Fruit fly (Drosophila melanogaster) whole organism, embryonic: ENCODE measurements around the gene CG17777.

Experiments used
- Asciz ChIP-seq: fragments of 200-800 bp; sonication (Bioruptor generic); optimal IDR thresholded peaks from 2 replicates; lab custom pipeline; 2017; ENCODE audit warnings: missing biosample characterization, mild to moderate bottlenecking, missing genetic modification characterization, missing genetic modification reagents
- Awh ChIP-seq: fragments of 200-800 bp; sonication (Bioruptor generic); IDR thresholded peaks from 2 replicates; pipeline ENCODE4, ENCODE4 v1.3.6; 2022; ENCODE audit warnings: missing biosample characterization, missing genetic modification characterization
- B-H1 ChIP-seq: fragments of 200-800 bp; sonication (Bioruptor generic); IDR thresholded peaks from 3 replicates; pipeline ENCODE4 v1.3.6; 2022; ENCODE audit warnings: missing biosample characterization, missing genetic modification characterization
- C15 ChIP-seq: fragments of 200-800 bp; sonication (Bioruptor generic); IDR thresholded peaks from 3 replicates; pipeline ENCODE4 v1.3.6; 2022; ENCODE audit warnings: missing biosample characterization, missing genetic modification characterization
- CG10565 ChIP-seq: fragments of 200-800 bp; sonication (Bioruptor generic); optimal IDR thresholded peaks from 3 replicates; lab custom pipeline; 2016; ENCODE audit warnings: missing biosample characterization, mild to moderate bottlenecking, missing genetic modification characterization
- CG11093 ChIP-seq: fragments of 200-800 bp; sonication (Bioruptor generic); IDR thresholded peaks from 3 replicates; pipeline ENCODE4 v1.3.6; 2022; ENCODE audit warnings: missing biosample characterization, missing genetic modification characterization
- CG12104 ChIP-seq: fragments of 200-800 bp; sonication (Bioruptor generic); optimal IDR thresholded peaks from 3 replicates; lab custom pipeline; 2016; ENCODE audit warnings: missing biosample characterization, missing genetic modification characterization
- CG13296 ChIP-seq: fragments of 200-800 bp; sonication (Bioruptor generic); optimal IDR thresholded peaks from 3 replicates; lab custom pipeline; 2018; ENCODE audit warnings: missing biosample characterization, mild to moderate bottlenecking, missing genetic modification characterization
- CG14441 ChIP-seq: fragments of 200-800 bp; sonication (Bioruptor generic); IDR thresholded peaks from 2 replicates; pipeline ENCODE4 v1.3.6; 2022; ENCODE audit warnings: missing biosample characterization, missing genetic modification characterization
- CG14710 ChIP-seq: fragments of 200-800 bp; sonication (Bioruptor generic); optimal IDR thresholded peaks from 3 replicates; lab custom pipeline; 2019; ENCODE audit warnings: missing biosample characterization, mild to moderate bottlenecking, missing genetic modification characterization, moderate library complexity
- CG16779 ChIP-seq: fragments of 200-800 bp; sonication (Bioruptor generic); IDR thresholded peaks from 2 replicates; pipeline ENCODE4 v1.3.6; 2022; ENCODE audit warnings: missing biosample characterization, missing genetic modification characterization
- CG31365 ChIP-seq: fragments of 200-800 bp; sonication (Bioruptor generic); optimal IDR thresholded peaks from 2 replicates; lab custom pipeline; 2018; ENCODE audit warnings: missing biosample characterization, mild to moderate bottlenecking, missing genetic modification characterization
- CG31441 ChIP-seq: fragments of 200-800 bp; sonication (Bioruptor generic); IDR thresholded peaks from 2 replicates; pipeline ENCODE4 v1.3.6; 2022; ENCODE audit warnings: missing biosample characterization, missing genetic modification characterization
- CG3163 ChIP-seq: fragments of 200-800 bp; sonication (Bioruptor generic); optimal IDR thresholded peaks from 3 replicates; lab custom pipeline; 2016; ENCODE audit warnings: missing biosample characterization, missing genetic modification characterization
- CG32532 ChIP-seq: fragments of 200-800 bp; sonication (Bioruptor generic); IDR thresholded peaks from 2 replicates; pipeline ENCODE4 v1.3.6; 2022; ENCODE audit warnings: missing biosample characterization, missing genetic modification characterization
- CG3838 ChIP-seq: fragments of 200-800 bp; sonication (Bioruptor generic); optimal IDR thresholded peaks from 3 replicates; lab custom pipeline; 2016; ENCODE audit warnings: missing biosample characterization, missing genetic modification characterization
- CG6654 ChIP-seq: fragments of 200-800 bp; sonication (Bioruptor generic); optimal IDR thresholded peaks from 2 replicates; lab custom pipeline; 2017; ENCODE audit warnings: missing biosample characterization, mild to moderate bottlenecking, missing genetic modification characterization
- CG6791 ChIP-seq: fragments of 200-800 bp; sonication (Bioruptor generic); IDR thresholded peaks from 3 replicates; pipeline ENCODE4 v1.3.6; 2022; ENCODE audit warnings: missing biosample characterization, missing genetic modification characterization; ENCODE audit not compliant: partially characterized antibody
- CG6854 ChIP-seq: fragments of 200-800 bp; sonication (Bioruptor generic); optimal IDR thresholded peaks from 3 replicates; lab custom pipeline; 2017; ENCODE audit warnings: missing biosample characterization, mild to moderate bottlenecking, missing genetic modification characterization
- CG8359 ChIP-seq: fragments of 200-800 bp; sonication (Bioruptor generic); optimal IDR thresholded peaks from 2 replicates; lab custom pipeline; 2017; ENCODE audit warnings: missing biosample characterization, mild to moderate bottlenecking, missing genetic modification characterization, borderline replicate concordance
- CG9876 ChIP-seq: fragments of 200-800 bp; sonication (Bioruptor generic); optimal IDR thresholded peaks from 2 replicates; lab custom pipeline; 2016; ENCODE audit warnings: missing biosample characterization, missing genetic modification characterization
- Camta ChIP-seq: fragments of 200-800 bp; sonication (Bioruptor generic); optimal IDR thresholded peaks from 2 replicates; lab custom pipeline; 2016; ENCODE audit warnings: missing biosample characterization, missing genetic modification characterization
- CkIIα-i1 ChIP-seq: fragments of 200-800 bp; sonication (Bioruptor generic); IDR thresholded peaks from 2 replicates; pipeline ENCODE4 v1.3.6; 2022; ENCODE audit warnings: missing biosample characterization, missing genetic modification characterization
- Dad ChIP-seq: fragments of 200-800 bp; sonication (Bioruptor generic); optimal IDR thresholded peaks from 3 replicates; lab custom pipeline; 2016; ENCODE audit warnings: missing biosample characterization, missing genetic modification characterization
- Dfd ChIP-seq, 2 experiments: fragments of >200 bp; optimal IDR thresholded peaks; 2 replicates each; lab custom pipeline; 2017; ENCODE audit warnings: missing biosample characterization in 2 of 2, missing genetic modification characterization in 2 of 2
- Dip3 ChIP-seq: fragments of 200-800 bp; sonication (Bioruptor generic); optimal IDR thresholded peaks from 3 replicates; lab custom pipeline; 2016; ENCODE audit warnings: missing biosample characterization, missing genetic modification characterization
- GATAe ChIP-seq: fragments of 200-800 bp; sonication (Bioruptor generic); conservative IDR thresholded peaks from 2 replicates; pipeline ENCODE4 v1.3.6; 2022; ENCODE audit warnings: missing biosample characterization, missing genetic modification characterization
- H2.0 ChIP-seq: fragments of 200-800 bp; sonication (Bioruptor generic); IDR thresholded peaks from 2 replicates; pipeline ENCODE4 v1.3.6; 2022; ENCODE audit warnings: missing biosample characterization, missing genetic modification characterization
- MTF-1 ChIP-seq: fragments of 200-800 bp; sonication (Bioruptor generic); optimal IDR thresholded peaks from 2 replicates; lab custom pipeline; 2018; ENCODE audit warnings: missing biosample characterization, mild to moderate bottlenecking, missing genetic modification characterization, borderline replicate concordance
- NK7.1 ChIP-seq: fragments of 200-800 bp; sonication (Bioruptor generic); optimal IDR thresholded peaks from 3 replicates; lab custom pipeline; 2016; ENCODE audit warnings: missing biosample characterization, missing genetic modification characterization
- Taf1 ChIP-seq: fragments of 200-800 bp; sonication (Bioruptor generic); IDR thresholded peaks from 2 replicates; pipeline ENCODE4 v1.3.6; 2022; ENCODE audit warnings: missing biosample characterization, missing genetic modification characterization
- Trl ChIP-seq, 3 experiments: fragments of >200 bp in 2 of 3; fragments of 200-800 bp in 1 of 3; sonication (Bioruptor generic) in 1 of 3; optimal IDR thresholded peaks; 2 replicates in 1 of 3; 3 replicates in 2 of 3; lab custom pipeline; 2016 to 2017; ENCODE audit warnings: missing biosample characterization in 1 of 3, missing genetic modification characterization in 1 of 3
- YL-1 ChIP-seq: fragments of 200-800 bp; sonication (Bioruptor generic); optimal IDR thresholded peaks from 3 replicates; lab custom pipeline; 2017; ENCODE audit warnings: missing biosample characterization, mild to moderate bottlenecking, missing genetic modification characterization
- aop ChIP-seq: fragments of 200-800 bp; sonication (Bioruptor generic); IDR thresholded peaks from 2 replicates; pipeline ENCODE4 v1.3.6; 2022; ENCODE audit warnings: missing biosample characterization, missing genetic modification characterization
- ase ChIP-seq: fragments of 200-800 bp; sonication (Bioruptor generic); IDR thresholded peaks from 3 replicates; pipeline ENCODE4 v1.3.6; 2022; ENCODE audit warnings: missing biosample characterization, missing genetic modification characterization
- chif ChIP-seq, 2 experiments: fragments of 200-800 bp; sonication (Bioruptor generic); optimal IDR thresholded peaks; 3 replicates each; lab custom pipeline; 2016; ENCODE audit warnings: missing biosample characterization in 2 of 2, missing genetic modification characterization in 2 of 2
- dm ChIP-seq: fragments of 200-800 bp; sonication (Bioruptor generic); optimal IDR thresholded peaks from 3 replicates; lab custom pipeline; 2016; ENCODE audit warnings: missing biosample characterization, missing genetic modification characterization
- gem ChIP-seq: fragments of 200-800 bp; sonication (Bioruptor generic); optimal IDR thresholded peaks from 2 replicates; lab custom pipeline; 2019; ENCODE audit warnings: missing biosample characterization, mild to moderate bottlenecking, missing genetic modification characterization, moderate library complexity
- gfzf ChIP-seq: fragments of 200-800 bp; sonication (Bioruptor generic); optimal IDR thresholded peaks from 2 replicates; lab custom pipeline; 2016; ENCODE audit warnings: missing biosample characterization, mild to moderate bottlenecking, missing genetic modification characterization, moderate library complexity
- ham ChIP-seq: fragments of 200-800 bp; sonication (Bioruptor generic); IDR thresholded peaks from 2 replicates; pipeline ENCODE4 v1.3.6; 2022; ENCODE audit warnings: missing biosample characterization, missing genetic modification characterization
- jigr1 ChIP-seq: fragments of 200-800 bp; sonication (Bioruptor generic); IDR thresholded peaks from 3 replicates; pipeline ENCODE4 v1.3.6; 2022; ENCODE audit warnings: missing biosample characterization, missing genetic modification characterization
- luna ChIP-seq: fragments of 200-800 bp; sonication (Bioruptor generic); optimal IDR thresholded peaks from 2 replicates; lab custom pipeline; 2016; ENCODE audit warnings: missing biosample characterization, missing genetic modification characterization
- pho ChIP-seq: fragments of 200-800 bp; sonication (Bioruptor generic); optimal IDR thresholded peaks from 2 replicates; lab custom pipeline; 2016; ENCODE audit warnings: missing biosample characterization, missing genetic modification characterization
- psq ChIP-seq: fragments of 200-800 bp; sonication (Bioruptor generic); optimal IDR thresholded peaks from 2 replicates; lab custom pipeline; 2017; ENCODE audit warnings: missing biosample characterization, missing genetic modification characterization
- shn ChIP-seq: fragments of 200-800 bp; sonication (Bioruptor generic); optimal IDR thresholded peaks from 3 replicates; lab custom pipeline; 2016; ENCODE audit warnings: missing biosample characterization, missing genetic modification characterization
- sug ChIP-seq: fragments of 200-800 bp; optimal IDR thresholded peaks from 2 replicates; lab custom pipeline; 2019; ENCODE audit warnings: missing biosample characterization, mild to moderate bottlenecking, missing genetic modification characterization, moderate library complexity
- trem ChIP-seq: fragments of 200-800 bp; optimal IDR thresholded peaks from 3 replicates; lab custom pipeline; 2019; ENCODE audit warnings: missing biosample characterization, mild to moderate bottlenecking, missing genetic modification characterization, moderate library complexity
- unc-4 ChIP-seq: fragments of 200-800 bp; sonication (Bioruptor generic); IDR thresholded peaks from 2 replicates; pipeline ENCODE4 v1.3.6; 2022; ENCODE audit warnings: missing biosample characterization, missing genetic modification characterization; ENCODE audit not compliant: partially characterized antibody
- vvl ChIP-seq: fragments of 200-800 bp; sonication (Bioruptor generic); IDR thresholded peaks from 2 replicates; pipeline ENCODE4 v1.3.6; 2022; ENCODE audit warnings: missing biosample characterization, missing genetic modification characterization

CG17777 gene

DNA sequence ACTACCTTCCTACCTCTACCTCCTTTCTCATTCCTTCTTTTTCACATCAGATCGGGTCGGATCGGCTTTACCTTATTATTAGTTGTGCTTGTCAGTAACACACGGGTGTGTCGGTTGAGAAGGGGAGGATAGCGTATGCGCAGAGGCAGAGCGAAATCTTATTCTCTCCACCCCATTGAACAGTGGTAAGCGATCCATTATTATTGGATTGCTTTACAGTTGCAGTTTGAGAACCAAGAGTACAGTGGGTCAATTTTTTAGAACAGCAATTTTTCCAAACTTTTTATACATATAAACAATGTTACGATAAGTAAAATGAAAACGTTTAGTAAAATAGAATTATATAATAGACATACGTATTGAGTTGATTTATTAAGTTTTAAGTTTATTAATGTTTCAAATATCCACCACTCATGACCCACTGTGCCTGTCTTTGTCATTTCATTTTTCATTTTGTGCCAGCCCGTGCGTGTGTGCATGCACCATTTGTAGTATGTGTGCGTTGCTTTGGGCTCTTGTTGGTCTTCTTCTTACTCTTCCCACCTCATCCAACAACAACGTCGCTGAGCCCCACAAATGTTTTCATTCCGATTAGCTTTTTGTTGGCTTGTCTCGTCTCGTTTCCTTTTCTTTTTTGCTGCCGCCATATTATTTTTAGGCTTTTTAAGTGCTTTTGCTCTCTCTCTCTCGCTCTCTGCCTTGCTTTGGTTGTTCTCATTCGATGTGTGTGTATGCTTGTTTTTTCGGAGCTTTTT, 48.9 kb upstream of the CG17777 start (continued):
- TF ChIP-seq sug (tag; lab: Kevin White, UChicago): peak; percentile 98
- peak; percentile 98 for TF ChIP-seq CG14441 (GFP tag; lab: Robert Waterston, UW)
- TF ChIP-seq dm: peak; percentile 71
- TF ChIP-seq jigr1 (GFP tag; lab: Robert Waterston, UW): peak; percentile 98
- TF ChIP-seq Dip3 (GFP tag; lab: Kevin White, UChicago): peak; percentile 97
- TF ChIP-seq shn (GFP tag; lab: Kevin White, UChicago): peak; percentile 85
- TF ChIP-seq Awh (GFP tag; lab: Robert Waterston, UW): peak; percentile 99
- TF ChIP-seq Taf1 (GFP tag; lab: Robert Waterston, UW): peak; percentile 99
- peak; percentile 91 for TF ChIP-seq psq (GFP tag; lab: Kevin White, UChicago)
- TF ChIP-seq CG13296 (GFP tag; lab: Kevin White, UChicago): peak; percentile 100
- TF ChIP-seq B-H1 (GFP tag; lab: Robert Waterston, UW): peak; percentile 98
- peak; percentile 54; the same call in 1 of the 2 replicates for TF ChIP-seq aop (GFP tag; lab: Robert Waterston, UW)
- peak; percentile 94 for TF ChIP-seq chif (GFP tag; optimal IDR thresholded peaks at IDR 0.05; lab: Kevin White, UChicago)
- TF ChIP-seq trem: peak; percentile 97
- TF ChIP-seq gfzf (GFP tag; lab: Kevin White, UChicago): no peak
- peak; percentile 89 for TF ChIP-seq CkIIα-i1 (GFP tag; lab: Robert Waterston, UW)
- peak; percentile 100 for TF ChIP-seq gem (tag; lab: Kevin White, UChicago)
- peak; percentile 94 for TF ChIP-seq ham (GFP tag; lab: Robert Waterston, UW)
- TF ChIP-seq CG6654 (GFP tag; lab: Kevin White, UChicago): peak; percentile 95
- TF ChIP-seq CG10565 (GFP tag; lab: Kevin White, UChicago): peak; percentile 96
- TF ChIP-seq CG32532 (GFP tag; lab: Robert Waterston, UW): peak; percentile 99
- TF ChIP-seq unc-4 (GFP tag; lab: Robert Waterston, UW): no peak
- peak; percentile 97 for TF ChIP-seq ase
- TF ChIP-seq Dad (GFP tag; lab: Kevin White, UChicago): peak; percentile 93
- TF ChIP-seq CG11093 (GFP tag; lab: Robert Waterston, UW): peak; percentile 99
- TF ChIP-seq CG3838 (GFP tag; lab: Kevin White, UChicago): peak; percentile 94
- peak; percentile 95 for TF ChIP-seq CG16779 (GFP tag; lab: Robert Waterston, UW)
- peak; percentile 98 for TF ChIP-seq CG14710 (tag; lab: Kevin White, UChicago)
- peak; percentile 68; the same call in 1 of the 3 replicates for TF ChIP-seq CG6791 (GFP tag; lab: Robert Waterston, UW)
- peak; percentile 99 for TF ChIP-seq CG6854 (GFP tag; lab: Kevin White, UChicago)
- peak; percentile 97 for TF ChIP-seq C15
- TF ChIP-seq YL-1: peak; percentile 96
- peak; percentile 93 for TF ChIP-seq CG31365
- peak; percentile 99 for TF ChIP-seq Asciz (GFP tag; lab: Kevin White, UChicago)
- peak; percentile 96 for TF ChIP-seq Camta
- peak; percentile 91 for TF ChIP-seq CG31441
- TF ChIP-seq NK7.1 (GFP tag; lab: Kevin White, UChicago): peak; percentile 78
- peak; percentile 96 for TF ChIP-seq pho (GFP tag; lab: Kevin White, UChicago)
- TF ChIP-seq CG3163: peak; percentile 35
- peak; percentile 99 for TF ChIP-seq CG12104 (GFP tag; lab: Kevin White, UChicago)
- TF ChIP-seq CG9876: peak; percentile 62
- TF ChIP-seq Dfd (GFP tag; optimal IDR thresholded peaks at IDR 0.05; lab: Kevin White, UChicago): no peak
- peak; percentile 68 to 95 for TF ChIP-seq Trl (optimal IDR thresholded peaks at IDR 0.05; lab: Kevin White, UChicago)
- TF ChIP-seq Trl (GFP tag; optimal IDR thresholded peaks at IDR 0.05; lab: Kevin White, UChicago): peak; percentile 90
- TF ChIP-seq CG8359 (GFP tag; lab: Kevin White, UChicago): peak; percentile 96
- peak; percentile 98 for TF ChIP-seq H2.0 (GFP tag; lab: Robert Waterston, UW)
- TF ChIP-seq MTF-1 (GFP tag; lab: Kevin White, UChicago): peak; percentile 98
- TF ChIP-seq vvl: peak; percentile 99
- TF ChIP-seq luna (GFP tag; lab: Kevin White, UChicago): peak; percentile 69
- TF ChIP-seq GATAe (GFP tag; lab: Robert Waterston, UW): peak; percentile 97
